Worm (Caenorhabditis elegans) whole organism, L4 larva: ENCODE measurements around the gene ifp-1.
A peak's percentile ranks its signal among the peaks of the same experiment; 100 is the strongest.

Experiments
- F26F4.8 ChIP-seq: fragments of 200-800 bp; sonication (Bioruptor generic); conservative IDR thresholded peaks from 2 replicates; pipeline ENCODE4 v1.3.6; 2022; ENCODE audit warnings: missing genetic modification characterization, missing compliant biosample characterization
- F37D6.2 ChIP-seq: sonication (generic microtip); optimal IDR thresholded peaks from 2 replicates; lab custom pipeline; 2016; ENCODE audit warnings: mild to moderate bottlenecking, missing genetic modification characterization, missing compliant biosample characterization
- F49E8.2 ChIP-seq: sonication (generic microtip); optimal IDR thresholded peaks from 2 replicates; lab custom pipeline; 2016; ENCODE audit warnings: missing compliant biosample characterization, mild to moderate bottlenecking, missing genetic modification characterization, borderline replicate concordance
- R02D3.7 ChIP-seq: fragments of 150-350 bp; sonication (generic microtip); optimal IDR thresholded peaks from 3 replicates; lab custom pipeline; 2014; ENCODE audit warnings: missing biosample characterization, missing genetic modification characterization
- Y105C5A.15 ChIP-seq: fragments of 200-800 bp; sonication (Bioruptor generic); IDR thresholded peaks from 2 replicates; pipeline ENCODE4 v1.3.6; 2022; ENCODE audit warnings: missing genetic modification characterization, missing compliant biosample characterization
- ZK337.2 ChIP-seq: fragments of 200-800 bp; sonication (Bioruptor generic); IDR thresholded peaks from 2 replicates; pipeline ENCODE4 v1.3.6; 2022; ENCODE audit warnings: missing genetic modification reagents, missing genetic modification characterization, missing compliant biosample characterization
- aha-1 ChIP-seq: fragments of 150-350 bp; peaks from one replicate; lab custom pipeline; 2014; ENCODE audit warnings: missing biosample characterization, missing genetic modification characterization
- aly-2 ChIP-seq: sonication (generic microtip); optimal IDR thresholded peaks from 2 replicates; lab custom pipeline; 2018; ENCODE audit warnings: missing biosample characterization, missing genetic modification characterization
- ceh-28 ChIP-seq: fragments of 150-350 bp; optimal IDR thresholded peaks from 2 replicates; lab custom pipeline; 2014; ENCODE audit warnings: missing biosample characterization, missing genetic modification reagents, missing genetic modification characterization
- ceh-44 ChIP-seq: fragments of 200-800 bp; sonication (Bioruptor generic); IDR thresholded peaks from 2 replicates; pipeline ENCODE4 v1.3.6; 2022; ENCODE audit warnings: missing genetic modification reagents, missing genetic modification characterization, missing compliant biosample characterization
- ceh-82 ChIP-seq: sonication (generic microtip); optimal IDR thresholded peaks from 2 replicates; lab custom pipeline; 2017; ENCODE audit warnings: missing biosample characterization, missing genetic modification characterization
- daf-12 ChIP-seq: fragments of 150-350 bp; optimal IDR thresholded peaks from 2 replicates; lab custom pipeline; 2014; ENCODE audit warnings: missing biosample characterization, missing genetic modification reagents, missing genetic modification characterization
- daf-16 ChIP-seq, 3 experiments: sonication (generic microtip); optimal IDR thresholded peaks; 2 replicates each; lab custom pipeline; 2016 to 2017; ENCODE audit warnings: missing genetic modification characterization in 3 of 3, missing genetic modification reagents in 3 of 3, mild to moderate bottlenecking in 2 of 3, missing compliant biosample characterization in 2 of 3, missing biosample characterization in 1 of 3, moderate library complexity in 1 of 3
- daf-8 ChIP-seq: fragments of 200-800 bp; sonication (Bioruptor generic); IDR thresholded peaks from 2 replicates; pipeline ENCODE4 v1.3.6; 2022; ENCODE audit warnings: missing genetic modification characterization, missing compliant biosample characterization
- dmd-6 ChIP-seq: fragments of 200-800 bp; sonication (Bioruptor generic); IDR thresholded peaks from 2 replicates; pipeline ENCODE4 v1.3.6; 2022; ENCODE audit warnings: missing genetic modification reagents, missing genetic modification characterization, missing compliant biosample characterization
- dmd-8 ChIP-seq: fragments of 200-800 bp; sonication (Bioruptor generic); IDR thresholded peaks from 2 replicates; pipeline ENCODE4 v1.3.6; 2022; ENCODE audit warnings: missing genetic modification characterization, missing compliant biosample characterization
- dve-1 ChIP-seq: sonication (generic microtip); optimal IDR thresholded peaks from 2 replicates; lab custom pipeline; 2017; ENCODE audit warnings: antibody characterized with exemption, mild to moderate bottlenecking, missing genetic modification characterization, missing compliant biosample characterization; ENCODE audit not compliant: insufficient read depth
- egl-27 ChIP-seq: sonication (generic microtip); optimal IDR thresholded peaks from 3 replicates; lab custom pipeline; 2017; ENCODE audit warnings: missing biosample characterization, missing genetic modification reagents, missing genetic modification characterization
- egl-43 ChIP-seq: fragments of 200-800 bp; sonication (Bioruptor generic); IDR thresholded peaks from 2 replicates; pipeline ENCODE4 v1.3.6; 2022; ENCODE audit warnings: missing genetic modification reagents, missing genetic modification characterization, missing compliant biosample characterization
- fkh-10 ChIP-seq: fragments of 150-350 bp; optimal IDR thresholded peaks from 2 replicates; lab custom pipeline; 2014; ENCODE audit warnings: missing biosample characterization, missing genetic modification reagents, missing genetic modification characterization
- gei-8 ChIP-seq: fragments of 200-800 bp; sonication (Bioruptor generic); optimal IDR thresholded peaks from 2 replicates; lab custom pipeline; 2018; ENCODE audit warnings: mild to moderate bottlenecking, missing genetic modification characterization, missing compliant biosample characterization
- hlh-30 ChIP-seq: sonication (generic microtip); optimal IDR thresholded peaks from 2 replicates; lab custom pipeline; 2017; ENCODE audit warnings: antibody characterized with exemption, mild to moderate bottlenecking, missing genetic modification characterization, missing compliant biosample characterization; ENCODE audit not compliant: insufficient read depth
- lin-13 ChIP-seq: fragments of 150-350 bp; optimal IDR thresholded peaks from 2 replicates; lab custom pipeline; 2014; ENCODE audit warnings: missing biosample characterization, missing genetic modification reagents, missing genetic modification characterization
- lin-15B ChIP-seq: fragments of 150-350 bp; sonication (generic microtip); optimal IDR thresholded peaks from 3 replicates; lab custom pipeline; 2014; ENCODE audit warnings: missing biosample characterization, missing genetic modification characterization
- lin-29 ChIP-seq: fragments of 200-800 bp; sonication (Bioruptor generic); IDR thresholded peaks from 2 replicates; pipeline ENCODE4 v1.3.6; 2022; ENCODE audit warnings: missing genetic modification reagents, missing genetic modification characterization, missing compliant biosample characterization
- lir-3 ChIP-seq: sonication (generic microtip); optimal IDR thresholded peaks from 2 replicates; lab custom pipeline; 2016; ENCODE audit warnings: mild to moderate bottlenecking, missing genetic modification characterization, missing compliant biosample characterization
- lsy-2 ChIP-seq, 2 experiments: fragments of 150-350 bp in 1 of 2; sonication (generic microtip) in 1 of 2; optimal IDR thresholded peaks; 2 replicates each; lab custom pipeline; 2014 to 2017; ENCODE audit warnings: missing biosample characterization in 2 of 2, missing genetic modification characterization in 2 of 2
- madf-5 ChIP-seq, 2 experiments: fragments of 200-800 bp; sonication (Bioruptor generic); IDR thresholded peaks; 2 replicates each; pipeline ENCODE4 v1.3.6; 2022; ENCODE audit warnings: missing compliant biosample characterization in 2 of 2, missing genetic modification characterization in 2 of 2
- mxl-2 ChIP-seq: fragments of 200-800 bp; sonication (Bioruptor generic); conservative IDR thresholded peaks from 2 replicates; pipeline ENCODE4 v1.3.6; 2022; ENCODE audit warnings: missing genetic modification reagents, missing genetic modification characterization, missing compliant biosample characterization
- nhr-237 ChIP-seq: sonication (generic microtip); optimal IDR thresholded peaks from 2 replicates; lab custom pipeline; 2017; ENCODE audit warnings: missing biosample characterization, missing genetic modification characterization
- nhr-28 ChIP-seq: fragments of 150-350 bp; optimal IDR thresholded peaks from 2 replicates; lab custom pipeline; 2014; ENCODE audit warnings: missing biosample characterization, missing genetic modification characterization
- pha-4 ChIP-seq, 2 experiments: fragments of 150-350 bp in 1 of 2; fragments of 200-800 bp in 1 of 2; sonication (Bioruptor generic) in 1 of 2; IDR thresholded peaks in 1 of 2; optimal IDR thresholded peaks in 1 of 2; 2 replicates each; pipeline versions ENCODE4 v1.3.6 to Lab custom; 2014 to 2022; ENCODE audit warnings: missing genetic modification characterization in 2 of 2, missing genetic modification reagents in 2 of 2, missing biosample characterization in 1 of 2, missing compliant biosample characterization in 1 of 2
- php-3 ChIP-seq: fragments of 200-800 bp; sonication (Bioruptor generic); IDR thresholded peaks from 2 replicates; pipeline ENCODE4 v1.3.6; 2022; ENCODE audit warnings: missing genetic modification reagents, missing genetic modification characterization, missing compliant biosample characterization
- pqm-1 ChIP-seq: sonication (generic microtip); optimal IDR thresholded peaks from 2 replicates; lab custom pipeline; 2017; ENCODE audit warnings: missing biosample characterization, missing genetic modification characterization
- spr-1 ChIP-seq: sonication (generic microtip); optimal IDR thresholded peaks from 2 replicates; lab custom pipeline; 2016; ENCODE audit warnings: mild to moderate bottlenecking, missing genetic modification characterization, missing compliant biosample characterization
- spr-3 ChIP-seq: fragments of 200-800 bp; sonication (Bioruptor generic); optimal IDR thresholded peaks from 2 replicates; lab custom pipeline; 2018; ENCODE audit warnings: mild to moderate bottlenecking, missing genetic modification characterization, missing compliant biosample characterization
- tag-97 ChIP-seq: fragments of 200-800 bp; sonication (Bioruptor generic); IDR thresholded peaks from 2 replicates; pipeline ENCODE4 v1.3.6; 2022; ENCODE audit warnings: missing genetic modification characterization, missing compliant biosample characterization
- unc-130 ChIP-seq: sonication (generic microtip); optimal IDR thresholded peaks from 2 replicates; lab custom pipeline; 2016; ENCODE audit warnings: missing genetic modification reagents, missing genetic modification characterization, missing compliant biosample characterization
- unc-39 ChIP-seq: sonication (generic microtip); optimal IDR thresholded peaks from 2 replicates; lab custom pipeline; 2017; ENCODE audit warnings: missing biosample characterization, missing genetic modification characterization
- unc-62 ChIP-seq, 3 experiments: fragments of 150-350 bp in 1 of 3; sonication (generic microtip); optimal IDR thresholded peaks in 2 of 3; peaks in 1 of 3; 1 replicate in 1 of 3; 2 replicates in 2 of 3; lab custom pipeline; 2014 to 2017; ENCODE audit warnings: missing biosample characterization in 3 of 3, missing genetic modification characterization in 3 of 3, missing genetic modification reagents in 3 of 3, missing genotype in 1 of 3
- zfp-2 ChIP-seq: sonication (generic microtip); optimal IDR thresholded peaks from 2 replicates; lab custom pipeline; 2016; ENCODE audit warnings: mild to moderate bottlenecking, missing genetic modification characterization, missing compliant biosample characterization
- ztf-7 ChIP-seq: fragments of 150-350 bp; optimal IDR thresholded peaks from 2 replicates; lab custom pipeline; 2014; ENCODE audit warnings: missing biosample characterization, missing genetic modification characterization

Gene ifp-1

ce11 chrX:9680119-9680682 lies at the start of gene ifp-1:
TSS of gene ifp-1 (minus strand) at chrX:9680169.
- TF ChIP-seq nhr-28 (peak; percentile 49), pqm-1 (tag; lab: Kevin White, UChicago) (peak; percentile 92), ceh-44 (GFP tag; lab: Robert Waterston, UW) (no peak), ceh-28 (tag; lab: Kevin White, UChicago) (no peak), unc-62 (GFP tag; optimal IDR thresholded peaks at IDR 0.05 in 1 of 2; lab: Kevin White, UChicago) (peak in 1 of 2 experiments; percentile 73), unc-62 (tag; optimal IDR thresholded peaks at IDR 0.05; lab: Kevin White, UChicago) (no peak), dve-1 (peak; percentile 41), F37D6.2 (tag; lab: Kevin White, UChicago) (no peak), daf-12 (tag; lab: Kevin White, UChicago) (no peak), php-3 (GFP tag; lab: Robert Waterston, UW) (peak; percentile 79; the same call in 1 of the 2 replicates), hlh-30 (tag; lab: Kevin White, UChicago) (peak; percentile 48), daf-16 (GFP tag; optimal IDR thresholded peaks at IDR 0.05; lab: Kevin White, UChicago) (no peak), daf-16 (tag; optimal IDR thresholded peaks at IDR 0.05; lab: Kevin White, UChicago) (peak; percentile 65), dmd-6 (GFP tag; lab: Robert Waterston, UW) (peak; percentile 74), aha-1 (tag; lab: Kevin White, UChicago) (peak; percentile 11)

ce11 chrX:9719070-9719469 lies 39.1 kb upstream of the ifp-1 start:
- TF ChIP-seq mxl-2 (GFP tag; lab: Robert Waterston, UW): no peak

ce11 chrX:9717265-9717664 lies 37.3 kb upstream of the ifp-1 start, which contains the start of gene him-4:
TSS of gene him-4 (plus strand) at chrX:9717565.
- TF ChIP-seq lin-29 (GFP tag; lab: Robert Waterston, UW) (no peak), egl-43 (no peak), ceh-28 (tag; lab: Kevin White, UChicago) (no peak), pqm-1 (tag; lab: Kevin White, UChicago) (no peak), nhr-237 (tag; lab: Kevin White, UChicago) (no peak), ceh-82 (tag; lab: Kevin White, UChicago) (no peak), lin-15B (tag; lab: Kevin White, UChicago) (no peak), F37D6.2 (tag; lab: Kevin White, UChicago) (no peak), madf-5 (GFP tag; IDR thresholded peaks at IDR 0.05; lab: Robert Waterston, UW) (no peak), dmd-8 (no peak), spr-3 (no peak), ztf-7 (tag; lab: Kevin White, UChicago) (no peak), pha-4 (GFP tag; IDR thresholded peaks at IDR 0.05; lab: Robert Waterston, UW) (no peak), pha-4 (tag; optimal IDR thresholded peaks at IDR 0.05; lab: Kevin White, UChicago) (no peak), F26F4.8 (no peak), unc-130 (no peak)

ce11 chrX:9713613-9714012 lies 33.6 kb upstream of the ifp-1 start, which contains the start of gene F15G9.2:
TSS of gene F15G9.2 (minus strand) at chrX:9713713.
- TF ChIP-seq php-3 (GFP tag; lab: Robert Waterston, UW) (no peak), lin-29 (GFP tag; lab: Robert Waterston, UW) (no peak), fkh-10 (GFP tag; lab: Kevin White, UChicago) (no peak), spr-1 (no peak), unc-39 (tag; lab: Kevin White, UChicago) (no peak), daf-8 (GFP tag; lab: Robert Waterston, UW) (no peak), tag-97 (GFP tag; lab: Robert Waterston, UW) (no peak)

ce11 chrX:9709462-9709861 lies 29.5 kb upstream of the ifp-1 start, which contains the start of gene F15G9.6:
TSS of gene F15G9.6 (plus strand) at chrX:9709762.
- TF ChIP-seq R02D3.7 (tag; lab: Kevin White, UChicago) (no peak), F49E8.2 (tag; lab: Kevin White, UChicago) (no peak), lsy-2 (tag; optimal IDR thresholded peaks at IDR 0.05; lab: Kevin White, UChicago) (no peak), Y105C5A.15 (GFP tag; lab: Robert Waterston, UW) (no peak), lir-3 (tag; lab: Kevin White, UChicago) (no peak), zfp-2 (tag; lab: Kevin White, UChicago) (no peak), ceh-82 (tag; lab: Kevin White, UChicago) (no peak), ZK337.2 (GFP tag; lab: Robert Waterston, UW) (no peak), aly-2 (tag; lab: Kevin White, UChicago) (no peak), egl-27 (tag; lab: Kevin White, UChicago) (no peak), gei-8 (GFP tag; lab: Kevin White, UChicago) (no peak), spr-3 (no peak), lin-13 (no peak)
